Worm (Caenorhabditis elegans): ENCODE measurements around the gene M28.10.

DNA sequence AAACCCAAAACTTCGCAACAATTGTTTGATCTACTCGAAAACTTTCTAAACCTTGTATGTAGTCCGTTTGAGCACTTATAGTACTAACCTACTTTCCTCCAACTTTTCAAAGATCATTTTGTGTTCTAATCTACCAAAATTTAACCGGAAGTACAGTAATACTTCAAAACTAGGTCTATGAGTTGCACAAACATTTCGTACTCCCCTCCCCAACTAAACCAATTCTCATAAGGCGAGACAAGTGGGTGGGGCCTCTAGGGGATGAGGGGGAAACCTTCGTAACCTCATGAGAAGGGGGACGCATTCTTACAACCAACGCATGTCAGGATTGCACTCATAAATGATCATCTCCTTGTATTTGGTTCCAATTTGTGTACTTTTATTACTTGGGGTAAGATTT, 25.4 kb upstream of the M28.10 start, which contains the start of gene cutl-9:
- TF ChIP-seq lin-35 (GFP tag; optimal IDR thresholded peaks at IDR 0.05) (no peak), dpl-1 (GFP tag; optimal IDR thresholded peaks at IDR 0.05) (no peak), ztf-22 (GFP tag; optimal IDR thresholded peaks at IDR 0.05) (no peak), sea-2 (GFP tag; IDR thresholded peaks at IDR 0.05) (no peak), ceh-79 (tag; optimal IDR thresholded peaks at IDR 0.05) (no peak), madf-10 (tag; optimal IDR thresholded peaks at IDR 0.05) (no peak), F55B11.4 (tag; optimal IDR thresholded peaks at IDR 0.05; ENCODE audit: borderline replicate concordance, insufficient read depth) (no peak), let-526 (GFP tag; IDR thresholded peaks at IDR 0.05) (no peak), ztf-26 (tag; optimal IDR thresholded peaks at IDR 0.05) (no peak), ceh-27 (GFP tag; optimal IDR thresholded peaks at IDR 0.05) (no peak), ama-1 (optimal IDR thresholded peaks at IDR 0.05) (no peak), ama-1 (GFP tag; optimal IDR thresholded peaks at IDR 0.05) (no peak), unc-62 (GFP tag; optimal IDR thresholded peaks at IDR 0.05) (no peak), ztf-25 (GFP tag; IDR thresholded peaks at IDR 0.05) (no peak), snpc-3.4 (tag; optimal IDR thresholded peaks at IDR 0.05) (no peak)
